Fruit fly (Drosophila melanogaster): ENCODE measurements around the gene X11Lbeta.
A peak's percentile ranks its signal among the peaks of the same experiment; 100 is the strongest.

Gene X11Lbeta

dm6 chrX:10738835-10739371, 111.4 kb downstream of the X11Lbeta start (continued):
- TF ChIP-seq CG5180 (GFP tag; optimal IDR thresholded peaks at IDR 0.05) (peak; percentile 85), Doc3 (GFP tag; IDR thresholded peaks at IDR 0.05; ENCODE audit: partially characterized antibody) (no peak), tin (GFP tag; optimal IDR thresholded peaks at IDR 0.05) (no peak), H15 (GFP tag; IDR thresholded peaks at IDR 0.05) (no peak), CG8281 (tag; optimal IDR thresholded peaks at IDR 0.05) (no peak), onecut (GFP tag; IDR thresholded peaks at IDR 0.05) (peak; percentile 25; the same call in 1 of the 2 replicates), wor (GFP tag; IDR thresholded peaks at IDR 0.05) (no peak), CG15269 (tag; optimal IDR thresholded peaks at IDR 0.05) (no peak), CG7372 (GFP tag; IDR thresholded peaks at IDR 0.05) (no peak), Nf-YB (GFP tag; optimal IDR thresholded peaks at IDR 0.05) (no peak), dmrt11E (tag; optimal IDR thresholded peaks at IDR 0.05) (no peak), CG7786 (GFP tag; optimal IDR thresholded peaks at IDR 0.05) (no peak), sens (GFP tag) (peak; percentile 11), scrt (GFP tag; optimal IDR thresholded peaks at IDR 0.05) (no peak), Hr78 (GFP tag; optimal IDR thresholded peaks at IDR 0.05) (peak in 1 of 2 experiments; percentile 19), CG15514 (GFP tag; optimal IDR thresholded peaks at IDR 0.05) (peak; percentile 15), pb (GFP tag; optimal IDR thresholded peaks at IDR 0.05) (peak; percentile 1), peb (GFP tag; IDR thresholded peaks at IDR 0.05) (no peak), Ptx1 (GFP tag; IDR thresholded peaks at IDR 0.05) (no peak), Rx (GFP tag; IDR thresholded peaks at IDR 0.05) (no peak), CG10462 (GFP tag; optimal IDR thresholded peaks at IDR 0.05) (no peak), GATAe (GFP tag; conservative IDR thresholded peaks at IDR 0.05) (no peak), CG3407 (GFP tag; optimal IDR thresholded peaks at IDR 0.05) (no peak), vfl (GFP tag; optimal IDR thresholded peaks at IDR 0.05) (no peak), sug (tag; optimal IDR thresholded peaks at IDR 0.05) (no peak), CG7556 (GFP tag; optimal IDR thresholded peaks at IDR 0.05) (no peak), Asciz (GFP tag; optimal IDR thresholded peaks at IDR 0.05) (no peak), fd64A (GFP tag; optimal IDR thresholded peaks at IDR 0.05) (no peak), bigmax (GFP tag; optimal IDR thresholded peaks at IDR 0.05) (no peak), CG3995 (GFP tag; optimal IDR thresholded peaks at IDR 0.05) (no peak), Doc2 (GFP tag; IDR thresholded peaks at IDR 0.05) (no peak), bbx (GFP tag; IDR thresholded peaks at IDR 0.05; ENCODE audit: partially characterized antibody) (no peak), prd (optimal IDR thresholded peaks at IDR 0.05) (no peak), prd (GFP tag; IDR thresholded peaks at IDR 0.05) (no peak), slp2 (GFP tag; optimal IDR thresholded peaks at IDR 0.05) (no peak), otp (GFP tag; IDR thresholded peaks at IDR 0.05) (no peak), Hr51 (GFP tag; optimal IDR thresholded peaks at IDR 0.05) (no peak), mirr (GFP tag; optimal IDR thresholded peaks at IDR 0.05) (peak; percentile 4), gro (GFP tag; optimal IDR thresholded peaks at IDR 0.05) (no peak), CG8359 (GFP tag; optimal IDR thresholded peaks at IDR 0.05; ENCODE audit: borderline replicate concordance) (no peak), CG14050 (GFP tag; IDR thresholded peaks at IDR 0.05) (no peak), CG6654 (GFP tag; optimal IDR thresholded peaks at IDR 0.05) (no peak), CG13894 (tag; optimal IDR thresholded peaks at IDR 0.05) (no peak), Hmr (GFP tag; optimal IDR thresholded peaks at IDR 0.05) (no peak), CG42726 (GFP tag; IDR thresholded peaks at IDR 0.05; ENCODE audit: partially characterized antibody) (no peak), unc-4 (GFP tag; IDR thresholded peaks at IDR 0.05; ENCODE audit: partially characterized antibody) (no peak), CG17361 (GFP tag; IDR thresholded peaks at IDR 0.05) (no peak), pita (GFP tag; optimal IDR thresholded peaks at IDR 0.05) (no peak), h (optimal IDR thresholded peaks at IDR 0.05) (no peak), BEAF-32 (GFP tag; optimal IDR thresholded peaks at IDR 0.05) (no peak), CG10959 (GFP tag; IDR thresholded peaks at IDR 0.05) (no peak)
